Fruit fly (Drosophila melanogaster) whole organism, embryonic: Measurements from ENCODE around the gene mxc.

Experiments used
- Ada2b ChIP-seq: fragments of 200-800 bp; sonication (Bioruptor generic); IDR thresholded peaks from 2 replicates; pipeline ENCODE4 v1.3.6; 2022; ENCODE audit warnings: missing biosample characterization, missing genetic modification characterization
- Asciz ChIP-seq: fragments of 200-800 bp; sonication (Bioruptor generic); optimal IDR thresholded peaks from 2 replicates; lab custom pipeline; 2017; ENCODE audit warnings: missing biosample characterization, mild to moderate bottlenecking, missing genetic modification characterization, missing genetic modification reagents
- CG10366 ChIP-seq: fragments of 200-800 bp; sonication (Bioruptor generic); IDR thresholded peaks from 2 replicates; pipeline ENCODE4 v1.3.6; 2022; ENCODE audit warnings: missing biosample characterization, missing genetic modification characterization
- CG11247 ChIP-seq: fragments of 200-800 bp; sonication (Bioruptor generic); IDR thresholded peaks from 2 replicates; pipeline ENCODE4 v1.3.6; 2022; ENCODE audit warnings: missing biosample characterization, missing genetic modification characterization
- CG11696 ChIP-seq: fragments of 200-800 bp; sonication (Bioruptor generic); IDR thresholded peaks from 2 replicates; pipeline ENCODE4 v1.3.6; 2022; ENCODE audit warnings: missing biosample characterization, missing genetic modification characterization
- CG11723 ChIP-seq: fragments of 200-800 bp; sonication (Bioruptor generic); optimal IDR thresholded peaks from 2 replicates; lab custom pipeline; 2017; ENCODE audit warnings: missing biosample characterization, mild to moderate bottlenecking, missing genetic modification characterization
- CG12942 ChIP-seq: fragments of 200-800 bp; sonication (Bioruptor generic); optimal IDR thresholded peaks from 3 replicates; lab custom pipeline; 2016; ENCODE audit warnings: missing biosample characterization, missing genetic modification characterization
- CG13894 ChIP-seq: fragments of 200-800 bp; sonication (Bioruptor generic); optimal IDR thresholded peaks from 3 replicates; lab custom pipeline; 2018; ENCODE audit warnings: missing biosample characterization, mild to moderate bottlenecking, missing genetic modification characterization, moderate library complexity
- CG15269 ChIP-seq: fragments of 200-800 bp; sonication (Bioruptor generic); optimal IDR thresholded peaks from 2 replicates; lab custom pipeline; 2018; ENCODE audit warnings: missing biosample characterization, mild to moderate bottlenecking, missing genetic modification characterization, moderate library complexity
- CG15696 ChIP-seq: fragments of 200-800 bp; sonication (Bioruptor generic); optimal IDR thresholded peaks from 2 replicates; lab custom pipeline; 2019; ENCODE audit warnings: missing biosample characterization, mild to moderate bottlenecking, missing genetic modification characterization, moderate library complexity
- CG30403 ChIP-seq: fragments of 200-800 bp; sonication (Bioruptor generic); optimal IDR thresholded peaks from 3 replicates; lab custom pipeline; 2016; ENCODE audit warnings: missing biosample characterization, missing genetic modification characterization
- CG30431 ChIP-seq: fragments of 200-800 bp; sonication (Bioruptor generic); optimal IDR thresholded peaks from 2 replicates; lab custom pipeline; 2017; ENCODE audit warnings: missing biosample characterization, missing genetic modification characterization
- CG31365 ChIP-seq: fragments of 200-800 bp; sonication (Bioruptor generic); optimal IDR thresholded peaks from 2 replicates; lab custom pipeline; 2018; ENCODE audit warnings: missing biosample characterization, mild to moderate bottlenecking, missing genetic modification characterization
- CG32767 ChIP-seq: fragments of 200-800 bp; sonication (Bioruptor generic); IDR thresholded peaks from 2 replicates; pipeline ENCODE4 v1.3.6; 2022; ENCODE audit warnings: missing biosample characterization, missing genetic modification characterization
- CG3407 ChIP-seq: fragments of 200-800 bp; sonication (Bioruptor generic); optimal IDR thresholded peaks from 2 replicates; lab custom pipeline; 2018; ENCODE audit warnings: missing biosample characterization, mild to moderate bottlenecking, missing genetic modification characterization
- CG4282 ChIP-seq: fragments of 200-800 bp; sonication (Bioruptor generic); optimal IDR thresholded peaks from 2 replicates; lab custom pipeline; 2016; ENCODE audit warnings: missing biosample characterization, missing genetic modification characterization
- CG4424 ChIP-seq: fragments of 200-800 bp; sonication (Bioruptor generic); optimal IDR thresholded peaks from 3 replicates; lab custom pipeline; 2016; ENCODE audit warnings: missing biosample characterization, missing genetic modification characterization
- CG6765 ChIP-seq: fragments of 200-800 bp; sonication (Bioruptor generic); optimal IDR thresholded peaks from 3 replicates; lab custom pipeline; 2017; ENCODE audit warnings: missing biosample characterization, mild to moderate bottlenecking, missing genetic modification characterization
- CG7556 ChIP-seq: fragments of 200-800 bp; sonication (Bioruptor generic); optimal IDR thresholded peaks from 2 replicates; lab custom pipeline; 2017; ENCODE audit warnings: missing biosample characterization, mild to moderate bottlenecking, missing genetic modification characterization
- CG7839 ChIP-seq: fragments of 200-800 bp; sonication (Bioruptor generic); optimal IDR thresholded peaks from 3 replicates; lab custom pipeline; 2018; ENCODE audit warnings: missing biosample characterization, mild to moderate bottlenecking, missing genetic modification characterization, moderate library complexity
- CG7963 ChIP-seq: fragments of 200-800 bp; sonication (Bioruptor generic); IDR thresholded peaks from 3 replicates; pipeline ENCODE4 v1.3.6; 2022; ENCODE audit warnings: missing biosample characterization, missing genetic modification characterization; ENCODE audit not compliant: partially characterized antibody
- CG8290 ChIP-seq, 3 experiments: fragments of 200-800 bp; sonication (Bioruptor generic); optimal IDR thresholded peaks; 2 replicates each; lab custom pipeline; 2016 to 2019; ENCODE audit warnings: missing biosample characterization in 3 of 3, missing genetic modification characterization in 3 of 3, mild to moderate bottlenecking in 2 of 3, moderate library complexity in 1 of 3
- CHES-1-like ChIP-seq: fragments of 200-800 bp; sonication (Bioruptor generic); optimal IDR thresholded peaks from 2 replicates; lab custom pipeline; 2016; ENCODE audit warnings: missing biosample characterization, missing genetic modification characterization
- CrebB ChIP-seq: fragments of 200-800 bp; sonication (Bioruptor generic); optimal IDR thresholded peaks from 3 replicates; lab custom pipeline; 2018; ENCODE audit warnings: missing biosample characterization, mild to moderate bottlenecking, missing genetic modification characterization
- D ChIP-seq, 2 experiments: fragments of 200-800 bp in 1 of 2; fragments of >200 bp in 1 of 2; sonication (Bioruptor generic) in 1 of 2; optimal IDR thresholded peaks; 2 replicates in 1 of 2; 3 replicates in 1 of 2; lab custom pipeline; 2017; ENCODE audit warnings: mild to moderate bottlenecking in 1 of 2, missing biosample characterization in 1 of 2, missing genetic modification characterization in 1 of 2, missing genetic modification reagents in 1 of 2
- GATAe ChIP-seq: fragments of 200-800 bp; sonication (Bioruptor generic); conservative IDR thresholded peaks from 2 replicates; pipeline ENCODE4 v1.3.6; 2022; ENCODE audit warnings: missing biosample characterization, missing genetic modification characterization
- Meics ChIP-seq: fragments of 200-800 bp; sonication (Bioruptor generic); optimal IDR thresholded peaks from 2 replicates; lab custom pipeline; 2017; ENCODE audit warnings: missing biosample characterization, mild to moderate bottlenecking, missing genetic modification characterization
- Oaz ChIP-seq: fragments of 200-800 bp; sonication (Bioruptor generic); IDR thresholded peaks from 2 replicates; pipeline ENCODE4 v1.3.6; 2022; ENCODE audit warnings: missing biosample characterization, missing genetic modification characterization
- Oli ChIP-seq: fragments of 200-800 bp; sonication (Bioruptor generic); optimal IDR thresholded peaks from 2 replicates; lab custom pipeline; 2018; ENCODE audit warnings: missing biosample characterization, mild to moderate bottlenecking, missing genetic modification characterization, moderate library complexity
- Pdp1 ChIP-seq, 2 experiments: fragments of 200-800 bp; sonication (Bioruptor generic); optimal IDR thresholded peaks; 3 replicates each; lab custom pipeline; 2016; ENCODE audit warnings: missing biosample characterization in 2 of 2, missing genetic modification characterization in 2 of 2, mild to moderate bottlenecking in 1 of 2, moderate library complexity in 1 of 2
- Ravus ChIP-seq: fragments of 200-800 bp; sonication (Bioruptor generic); IDR thresholded peaks from 2 replicates; pipeline ENCODE4 v1.3.6; 2022; ENCODE audit warnings: missing biosample characterization, missing genetic modification characterization
- Taf1 ChIP-seq: fragments of 200-800 bp; sonication (Bioruptor generic); IDR thresholded peaks from 2 replicates; pipeline ENCODE4 v1.3.6; 2022; ENCODE audit warnings: missing biosample characterization, missing genetic modification characterization
- Xrp1 ChIP-seq: fragments of 200-800 bp; sonication (Bioruptor generic); IDR thresholded peaks from 2 replicates; pipeline ENCODE4 v1.3.6; 2022; ENCODE audit warnings: missing biosample characterization, missing genetic modification characterization
- ato ChIP-seq: fragments of 200-800 bp; sonication (Bioruptor generic); IDR thresholded peaks from 2 replicates; pipeline ENCODE4 v1.3.6; 2022; ENCODE audit warnings: missing biosample characterization, missing genetic modification characterization; ENCODE audit not compliant: partially characterized antibody
- cad ChIP-seq: fragments of >200 bp; optimal IDR thresholded peaks from 2 replicates; lab custom pipeline; 2017; ENCODE audit warnings: missing biosample characterization, missing genetic modification characterization
- chm ChIP-seq: fragments of 200-800 bp; sonication (Bioruptor generic); IDR thresholded peaks from 2 replicates; pipeline ENCODE4 v1.3.6; 2022; ENCODE audit warnings: missing biosample characterization, missing genetic modification characterization
- dpn ChIP-seq, 2 experiments: fragments of 200-800 bp; sonication (Bioruptor generic); optimal IDR thresholded peaks; 3 replicates each; lab custom pipeline; 2016; ENCODE audit warnings: missing biosample characterization in 2 of 2, missing genetic modification characterization in 2 of 2
- grn ChIP-seq: fragments of 200-800 bp; sonication (Bioruptor generic); optimal IDR thresholded peaks from 3 replicates; lab custom pipeline; 2017; ENCODE audit warnings: missing biosample characterization, missing genetic modification characterization
- gt ChIP-seq: fragments of 200-800 bp; sonication (Bioruptor generic); IDR thresholded peaks from 2 replicates; pipeline ENCODE4 v1.3.6; 2022; ENCODE audit warnings: missing biosample characterization, missing genetic modification characterization
- ham ChIP-seq: fragments of 200-800 bp; sonication (Bioruptor generic); IDR thresholded peaks from 2 replicates; pipeline ENCODE4 v1.3.6; 2022; ENCODE audit warnings: missing biosample characterization, missing genetic modification characterization
- ind ChIP-seq: fragments of 200-800 bp; sonication (Bioruptor generic); optimal IDR thresholded peaks from 3 replicates; lab custom pipeline; 2016; ENCODE audit warnings: missing biosample characterization, missing genetic modification characterization
- lbe ChIP-seq: fragments of 200-800 bp; sonication (Bioruptor generic); optimal IDR thresholded peaks from 2 replicates; lab custom pipeline; 2016; ENCODE audit warnings: missing biosample characterization, mild to moderate bottlenecking, missing genetic modification characterization
- mirr ChIP-seq: fragments of 200-800 bp; sonication (Bioruptor generic); optimal IDR thresholded peaks from 3 replicates; lab custom pipeline; 2018; ENCODE audit warnings: missing biosample characterization, mild to moderate bottlenecking, missing genetic modification characterization
- nom ChIP-seq: fragments of 200-800 bp; sonication (Bioruptor generic); optimal IDR thresholded peaks from 2 replicates; lab custom pipeline; 2017; ENCODE audit warnings: missing biosample characterization, missing genetic modification characterization, mild to moderate bottlenecking, moderate library complexity, missing genetic modification reagents
- p53 ChIP-seq: fragments of 200-800 bp; sonication (Bioruptor generic); optimal IDR thresholded peaks from 2 replicates; lab custom pipeline; 2016; ENCODE audit warnings: missing biosample characterization, missing genetic modification characterization
- pho ChIP-seq: fragments of 200-800 bp; sonication (Bioruptor generic); optimal IDR thresholded peaks from 2 replicates; lab custom pipeline; 2016; ENCODE audit warnings: missing biosample characterization, missing genetic modification characterization
- sens ChIP-seq: fragments of 200-800 bp; sonication (Bioruptor generic); peaks from one replicate; lab custom pipeline; 2016; ENCODE audit warnings: missing biosample characterization, missing genetic modification characterization
- ttk ChIP-seq: fragments of 200-800 bp; sonication (Bioruptor generic); IDR thresholded peaks from 2 replicates; pipeline ENCODE4 v2.1.2; 2022; ENCODE audit warnings: missing biosample characterization, missing genetic modification characterization
- wek ChIP-seq: fragments of 200-800 bp; sonication (Bioruptor generic); optimal IDR thresholded peaks from 3 replicates; lab custom pipeline; 2018; ENCODE audit warnings: missing biosample characterization, mild to moderate bottlenecking, missing genetic modification characterization, moderate library complexity

Gene mxc

dm6 chrX:9251212-9251877, 8.1 kb upstream of the mxc start (continued):
- TF ChIP-seq CG3407: no peak
- no peak for TF ChIP-seq CG11723 (GFP tag; lab: Kevin White, UChicago)
- TF ChIP-seq ato (GFP tag; lab: Robert Waterston, UW): no peak
- no peak for TF ChIP-seq GATAe (GFP tag; lab: Robert Waterston, UW)
- no peak for TF ChIP-seq CG13894
- TF ChIP-seq chm (GFP tag; lab: Robert Waterston, UW): no peak
- TF ChIP-seq sens: peak; percentile 77
- TF ChIP-seq CG32767 (GFP tag; lab: Robert Waterston, UW): 0 out of 2 replicates have a peak, but pooled peaks have one; percentile 28
- no peak for TF ChIP-seq mirr (GFP tag; lab: Kevin White, UChicago)
- no peak for TF ChIP-seq CrebB (tag; lab: Kevin White, UChicago)
- TF ChIP-seq CG15269 (tag; lab: Kevin White, UChicago): peak; percentile 42
- TF ChIP-seq nom (GFP tag; lab: Kevin White, UChicago): peak; percentile 44
- TF ChIP-seq CG7963 (GFP tag; lab: Robert Waterston, UW): no peak
- no peak for TF ChIP-seq grn
- no peak for TF ChIP-seq ttk (GFP tag; lab: Robert Waterston, UW)
- no peak for TF ChIP-seq Ravus
- peak; percentile 20 for TF ChIP-seq Asciz
- peak; percentile 13 for TF ChIP-seq lbe (GFP tag; lab: Kevin White, UChicago)
- no peak for TF ChIP-seq gt (GFP tag; lab: Robert Waterston, UW)
- peak; percentile 31 for TF ChIP-seq Oli
- peak; percentile 49; the same call in 1 of the 2 replicates for TF ChIP-seq Xrp1 (GFP tag; lab: Robert Waterston, UW)
- no peak for TF ChIP-seq Meics
- no peak for TF ChIP-seq pho (GFP tag; lab: Kevin White, UChicago)
- TF ChIP-seq CG30403: peak; percentile 38
- no peak for TF ChIP-seq CG10366 (GFP tag; lab: Robert Waterston, UW)
- no peak for TF ChIP-seq D (optimal IDR thresholded peaks at IDR 0.05; lab: Kevin White, UChicago)
- no peak for TF ChIP-seq D (GFP tag; optimal IDR thresholded peaks at IDR 0.05; lab: Kevin White, UChicago)
- no peak for TF ChIP-seq CG6765
- no peak for TF ChIP-seq ham (GFP tag; lab: Robert Waterston, UW)
- no peak for TF ChIP-seq CG31365
- no peak for TF ChIP-seq CG30431
- no peak for TF ChIP-seq CG12942
- no peak for TF ChIP-seq CHES-1-like (GFP tag; lab: Kevin White, UChicago)
- peak; percentile 4 for TF ChIP-seq CG7556 (GFP tag; lab: Kevin White, UChicago)
- TF ChIP-seq Taf1 (GFP tag; lab: Robert Waterston, UW): no peak
- peak in 1 of 2 experiments; percentile 24 for TF ChIP-seq dpn (GFP tag; optimal IDR thresholded peaks at IDR 0.05; lab: Kevin White, UChicago)
- no peak for TF ChIP-seq CG15696
- peak; percentile 27 for TF ChIP-seq ind (GFP tag; lab: Kevin White, UChicago)
- TF ChIP-seq Pdp1 (GFP tag; optimal IDR thresholded peaks at IDR 0.05; lab: Kevin White, UChicago): no peak
- TF ChIP-seq CG11247 (GFP tag; lab: Robert Waterston, UW): no peak
- TF ChIP-seq CG8290 (GFP tag; optimal IDR thresholded peaks at IDR 0.05; lab: Kevin White, UChicago): no peak
- peak in 1 of 2 experiments; percentile 45 for TF ChIP-seq CG8290 (tag; optimal IDR thresholded peaks at IDR 0.05; lab: Kevin White, UChicago)
- no peak for TF ChIP-seq CG4282 (GFP tag; lab: Kevin White, UChicago)
- TF ChIP-seq CG7839: peak; percentile 3
- peak; percentile 7 for TF ChIP-seq CG4424 (GFP tag; lab: Kevin White, UChicago)
- no peak for TF ChIP-seq wek (GFP tag; lab: Kevin White, UChicago)
- no peak for TF ChIP-seq Oaz (GFP tag; lab: Robert Waterston, UW)
- TF ChIP-seq p53: no peak
- TF ChIP-seq cad (GFP tag; lab: Kevin White, UChicago): no peak
- TF ChIP-seq CG11696: peak; percentile 95
- TF ChIP-seq Ada2b (GFP tag; lab: Robert Waterston, UW): 0 out of 2 replicates have a peak, but pooled peaks have one; percentile 19
